ENCODE assay signal across 8 worm cellular contexts in genomic region chrV:10711829-10712607, ce11.
TF ChIP-seq lines count a peak whose summit lies in the region.

No protein-coding gene starts in this region.

TF ChIP-seq in whole organism, L1 larva, 84 proteins besides CTCF, POLR2A, EP300 and RAD21 (continues in another document):
- TF ChIP-seq dpl-1 (GFP tag; optimal IDR thresholded peaks at IDR 0.05; lab: Kevin White, UChicago) (no peak), ama-1 (optimal IDR thresholded peaks at IDR 0.05; lab: Kevin White, UChicago) (peak; percentile 52), lsy-2 (tag; optimal IDR thresholded peaks at IDR 0.05; lab: Kevin White, UChicago) (peak in 1 of 2 experiments; percentile 40), aly-2 (tag; optimal IDR thresholded peaks at IDR 0.05; lab: Kevin White, UChicago) (peak; percentile 74), C34B4.2 (tag; optimal IDR thresholded peaks at IDR 0.05; lab: Kevin White, UChicago) (no peak), lir-3 (tag; optimal IDR thresholded peaks at IDR 0.05; lab: Kevin White, UChicago; ENCODE audit: poor library complexity) (no peak), C16A3.4 (tag; optimal IDR thresholded peaks at IDR 0.05; lab: Kevin White, UChicago) (no peak), Y116A8C.19 (tag; optimal IDR thresholded peaks at IDR 0.05; lab: Kevin White, UChicago; ENCODE audit: borderline replicate concordance) (no peak), jun-1 (tag; optimal IDR thresholded peaks at IDR 0.05; lab: Kevin White, UChicago) (peak; percentile 4), fkh-4 (tag; optimal IDR thresholded peaks at IDR 0.05; lab: Kevin White, UChicago; ENCODE audit: borderline replicate concordance) (no peak), pqm-1 (tag; optimal IDR thresholded peaks at IDR 0.05; lab: Kevin White, UChicago) (no peak)

TF ChIP-seq in whole organism, L2 larva, 48 proteins besides CTCF, POLR2A, EP300 and RAD21 (continues in another document):
- TF ChIP-seq lin-13 (GFP tag; optimal IDR thresholded peaks at IDR 0.05; lab: Kevin White, UChicago) (no peak), ztf-4 (tag; optimal IDR thresholded peaks at IDR 0.05; lab: Kevin White, UChicago) (no peak), alr-1 (tag; optimal IDR thresholded peaks at IDR 0.05; lab: Kevin White, UChicago) (no peak), blmp-1 (tag; optimal IDR thresholded peaks at IDR 0.05; lab: Kevin White, UChicago; ENCODE audit: insufficient read depth) (no peak), unc-62 (GFP tag; optimal IDR thresholded peaks at IDR 0.05; lab: Kevin White, UChicago) (no peak), peb-1 (tag; optimal IDR thresholded peaks at IDR 0.05; lab: Kevin White, UChicago) (no peak), gmeb-1 (tag; optimal IDR thresholded peaks at IDR 0.05; lab: Kevin White, UChicago) (no peak), elt-1 (tag; optimal IDR thresholded peaks at IDR 0.05; lab: Kevin White, UChicago) (no peak), ztf-1 (GFP tag; conservative IDR thresholded peaks at IDR 0.05; lab: Robert Waterston, UW) (0 out of 2 replicates have a peak, but pooled peaks have one; percentile 21), nhr-21 (tag; optimal IDR thresholded peaks at IDR 0.05; lab: Kevin White, UChicago) (peak; percentile 36), nhr-10 (tag; optimal IDR thresholded peaks at IDR 0.05; lab: Kevin White, UChicago) (no peak), nhr-77 (tag; optimal IDR thresholded peaks at IDR 0.05; lab: Kevin White, UChicago) (no peak)

TF ChIP-seq in whole organism, L3 larva, 47 proteins besides CTCF, POLR2A, EP300 and RAD21 (continues in another document):
- TF ChIP-seq nhr-12 (tag; optimal IDR thresholded peaks at IDR 0.05; lab: Kevin White, UChicago): no peak
- peak; percentile 9 for TF ChIP-seq unc-62 (GFP tag; optimal IDR thresholded peaks at IDR 0.05; lab: Kevin White, UChicago)
- no peak for TF ChIP-seq nhr-237 (tag; optimal IDR thresholded peaks at IDR 0.05; lab: Kevin White, UChicago)
- TF ChIP-seq nhr-23 (tag; optimal IDR thresholded peaks at IDR 0.05; lab: Kevin White, UChicago): peak; percentile 35
- no peak for TF ChIP-seq elt-1 (tag; optimal IDR thresholded peaks at IDR 0.05; lab: Kevin White, UChicago)
- no peak for TF ChIP-seq nhr-67 (tag; optimal IDR thresholded peaks at IDR 0.05; lab: Kevin White, UChicago)
- TF ChIP-seq lsy-12 (tag; optimal IDR thresholded peaks at IDR 0.05; lab: Kevin White, UChicago): peak; percentile 28
- peak; percentile 55 for TF ChIP-seq aly-2 (tag; optimal IDR thresholded peaks at IDR 0.05; lab: Kevin White, UChicago)
- no peak for TF ChIP-seq fkh-10 (GFP tag; optimal IDR thresholded peaks at IDR 0.05; lab: Kevin White, UChicago)
- no peak for TF ChIP-seq nhr-28 (tag; optimal IDR thresholded peaks at IDR 0.05; lab: Kevin White, UChicago)
- TF ChIP-seq fkh-2 (tag; optimal IDR thresholded peaks at IDR 0.05; lab: Kevin White, UChicago): no peak
- no peak for TF ChIP-seq hmg-11 (tag; optimal IDR thresholded peaks at IDR 0.05; lab: Kevin White, UChicago)

TF ChIP-seq in whole organism, L4 larva, 104 proteins besides CTCF, POLR2A, EP300 and RAD21 (continues in another document):
- TF ChIP-seq zfp-3 (GFP tag; conservative IDR thresholded peaks at IDR 0.05; lab: Robert Waterston, UW): 0 out of 2 replicates have a peak, but pooled peaks have one; percentile 47
- peak; percentile 33 for TF ChIP-seq ama-1 (optimal IDR thresholded peaks at IDR 0.05; lab: Kevin White, UChicago)
- peak in 1 of 2 experiments; percentile 98 for TF ChIP-seq unc-62 (GFP tag; optimal IDR thresholded peaks at IDR 0.05 in 1 of 2; lab: Kevin White, UChicago)
- TF ChIP-seq unc-62 (tag; optimal IDR thresholded peaks at IDR 0.05; lab: Kevin White, UChicago): no peak
- TF ChIP-seq saeg-2 (GFP tag; IDR thresholded peaks at IDR 0.05; lab: Robert Waterston, UW): peak; percentile 46; the same call in 1 of the 2 replicates
- peak; percentile 36 for TF ChIP-seq zag-1 (tag; optimal IDR thresholded peaks at IDR 0.05; lab: Kevin White, UChicago)
- TF ChIP-seq fos-1 (tag; optimal IDR thresholded peaks at IDR 0.05; lab: Kevin White, UChicago): no peak
- peak in 1 of 2 experiments; percentile 12 for TF ChIP-seq hif-1 (tag; optimal IDR thresholded peaks at IDR 0.05; lab: Kevin White, UChicago)
- TF ChIP-seq mdt-29 (GFP tag; IDR thresholded peaks at IDR 0.05; lab: Robert Waterston, UW): no peak
- no peak; the same call in 1 of the 2 replicates for TF ChIP-seq nhr-42 (GFP tag; IDR thresholded peaks at IDR 0.05; lab: Robert Waterston, UW)
- peak; percentile 47 for TF ChIP-seq mep-1 (tag; optimal IDR thresholded peaks at IDR 0.05; lab: Kevin White, UChicago)

TF ChIP-seq in whole organism, early embryonic, 17 proteins besides CTCF, POLR2A, EP300 and RAD21:
- TF ChIP-seq pes-1 (GFP tag; IDR thresholded peaks at IDR 0.05; lab: Robert Waterston, UW) (no peak), scrt-1 (GFP tag; IDR thresholded peaks at IDR 0.05; lab: Robert Waterston, UW) (no peak), ama-1 (optimal IDR thresholded peaks at IDR 0.05; lab: Kevin White, UChicago) (peak; percentile 53)

TF ChIP-seq in whole organism, late embryonic, 69 proteins besides CTCF, POLR2A, EP300 and RAD21:
- peak; percentile 45 for TF ChIP-seq ama-1 (optimal IDR thresholded peaks at IDR 0.05; lab: Kevin White, UChicago)
- TF ChIP-seq nhr-232 (tag; optimal IDR thresholded peaks at IDR 0.05; lab: Kevin White, UChicago): no peak

TF ChIP-seq in whole organism, mixed stage, embryonic, 35 proteins besides CTCF, POLR2A, EP300 and RAD21:
- peak; percentile 16 for TF ChIP-seq unc-120 (tag; optimal IDR thresholded peaks at IDR 0.05; lab: Kevin White, UChicago; ENCODE audit: poor library complexity, severe bottlenecking)
- TF ChIP-seq mab-5 (tag; optimal IDR thresholded peaks at IDR 0.05; lab: Kevin White, UChicago): no peak

TF ChIP-seq in whole organism, young adult, 124 proteins besides CTCF, POLR2A, EP300 and RAD21:
- TF ChIP-seq chd-7 (tag; optimal IDR thresholded peaks at IDR 0.05; lab: Kevin White, UChicago) (peak; percentile 28), cebp-1 (GFP tag; IDR thresholded peaks at IDR 0.05; lab: Robert Waterston, UW) (no peak), cebp-1 (tag; optimal IDR thresholded peaks at IDR 0.05; lab: Kevin White, UChicago) (peak; percentile 55), F52B5.7 (tag; optimal IDR thresholded peaks at IDR 0.05; lab: Kevin White, UChicago) (peak; percentile 8), K11D2.4 (GFP tag; IDR thresholded peaks at IDR 0.05; lab: Robert Waterston, UW) (0 out of 2 replicates have a peak, but pooled peaks have one; percentile 10), ceh-40 (GFP tag; IDR thresholded peaks at IDR 0.05; lab: Robert Waterston, UW) (0 out of 2 replicates have a peak, but pooled peaks have one; percentile 24), ama-1 (optimal IDR thresholded peaks at IDR 0.05; lab: Kevin White, UChicago) (peak; percentile 35), ama-1 (GFP tag; optimal IDR thresholded peaks at IDR 0.05; lab: Kevin White, UChicago) (no peak), lin-54 (GFP tag; optimal IDR thresholded peaks at IDR 0.05; lab: Kevin White, UChicago) (no peak), mel-28 (tag; optimal IDR thresholded peaks at IDR 0.05; lab: Kevin White, UChicago; ENCODE audit: borderline replicate concordance) (peak; percentile 35), hsf-1 (GFP tag; IDR thresholded peaks at IDR 0.05; lab: Robert Waterston, UW) (no peak), B0336.3 (GFP tag; IDR thresholded peaks at IDR 0.05; lab: Robert Waterston, UW) (peak; percentile 73), hmg-1.2 (GFP tag; IDR thresholded peaks at IDR 0.05; lab: Robert Waterston, UW) (0 out of 2 replicates have a peak, but pooled peaks have one; percentile 8), nfyb-1 (GFP tag; IDR thresholded peaks at IDR 0.05; lab: Robert Waterston, UW) (peak; percentile 61; the same call in 1 of the 2 replicates), Y95B8A.8 (GFP tag; IDR thresholded peaks at IDR 0.05; lab: Robert Waterston, UW) (peak; percentile 55; the same call in 1 of the 2 replicates), dpff-1 (tag; optimal IDR thresholded peaks at IDR 0.05; lab: Kevin White, UChicago) (no peak), unc-62 (GFP tag; optimal IDR thresholded peaks at IDR 0.05; lab: Kevin White, UChicago) (no peak), mxl-1 (tag; optimal IDR thresholded peaks at IDR 0.05; lab: Kevin White, UChicago) (no peak), dox-1 (GFP tag; IDR thresholded peaks at IDR 0.05; lab: Robert Waterston, UW) (no peak), ZK185.1 (tag; optimal IDR thresholded peaks at IDR 0.05; lab: Kevin White, UChicago; ENCODE audit: poor library complexity, severe bottlenecking) (peak; percentile 18), efl-1 (GFP tag; optimal IDR thresholded peaks at IDR 0.05; lab: Kevin White, UChicago) (no peak), let-526 (GFP tag; IDR thresholded peaks at IDR 0.05; lab: Robert Waterston, UW) (0 out of 2 replicates have a peak, but pooled peaks have one; percentile 39), F23B12.7 (tag; optimal IDR thresholded peaks at IDR 0.05; lab: Kevin White, UChicago; ENCODE audit: insufficient read depth) (peak; percentile 4), pbrm-1 (GFP tag; IDR thresholded peaks at IDR 0.05; lab: Robert Waterston, UW) (no peak), lin-35 (GFP tag; optimal IDR thresholded peaks at IDR 0.05; lab: Kevin White, UChicago) (peak in 2 of 3 experiments; percentile 3 to 21), Y79H2A.3 (GFP tag; conservative IDR thresholded peaks at IDR 0.05; lab: Robert Waterston, UW) (peak; percentile 34; the same call in 1 of the 2 replicates), attf-5 (GFP tag; optimal IDR thresholded peaks at IDR 0.05; lab: Kevin White, UChicago) (peak; percentile 8), C06A6.2 (GFP tag; conservative IDR thresholded peaks at IDR 0.05; lab: Robert Waterston, UW) (0 out of 2 replicates have a peak, but pooled peaks have one; percentile 17), atf-7 (tag; optimal IDR thresholded peaks at IDR 0.05; lab: Kevin White, UChicago) (peak; percentile 41), madf-3 (GFP tag; IDR thresholded peaks at IDR 0.05; lab: Robert Waterston, UW) (0 out of 2 replicates have a peak, but pooled peaks have one; percentile 42), F57A8.1 (GFP tag; optimal IDR thresholded peaks at IDR 0.05; lab: Kevin White, UChicago) (no peak), let-607 (tag; optimal IDR thresholded peaks at IDR 0.05; lab: Kevin White, UChicago) (no peak), rec-8 (tag; optimal IDR thresholded peaks at IDR 0.05; lab: Kevin White, UChicago) (no peak)
